Worm (Caenorhabditis elegans) whole organism, L3 larva: ENCODE measurements around the gene srw-62.

Experiments
- ama-1 ChIP-seq: fragments of 150-350 bp; optimal IDR thresholded peaks from 2 replicates; lab custom pipeline; 2018
- ceh-28 ChIP-seq: fragments of 150-350 bp; optimal IDR thresholded peaks from 2 replicates; lab custom pipeline; 2014; ENCODE audit warnings: missing biosample characterization, missing genetic modification reagents, missing genetic modification characterization
- egl-27 ChIP-seq: sonication (generic microtip); optimal IDR thresholded peaks from 4 replicates; lab custom pipeline; 2017; ENCODE audit warnings: missing biosample characterization, missing genetic modification reagents, missing genetic modification characterization
- fkh-10 ChIP-seq: sonication (generic microtip); optimal IDR thresholded peaks from 2 replicates; lab custom pipeline; 2017; ENCODE audit warnings: missing biosample characterization, missing genetic modification reagents, missing genetic modification characterization
- mdl-1 ChIP-seq: fragments of 150-350 bp; optimal IDR thresholded peaks from 2 replicates; lab custom pipeline; 2014; ENCODE audit warnings: missing biosample characterization, missing genetic modification characterization
- nhr-11 ChIP-seq: fragments of 150-350 bp; optimal IDR thresholded peaks from 2 replicates; lab custom pipeline; 2014; ENCODE audit warnings: missing biosample characterization, missing genetic modification characterization
- nhr-12 ChIP-seq: fragments of 150-350 bp; optimal IDR thresholded peaks from 2 replicates; lab custom pipeline; 2014; ENCODE audit warnings: missing biosample characterization, missing genetic modification characterization
- nhr-28 ChIP-seq: fragments of 150-350 bp; optimal IDR thresholded peaks from 2 replicates; lab custom pipeline; 2014; ENCODE audit warnings: missing biosample characterization, missing genetic modification characterization
- nhr-76 ChIP-seq: fragments of 150-350 bp; sonication (generic microtip); optimal IDR thresholded peaks from 5 replicates; lab custom pipeline; 2014; ENCODE audit warnings: missing biosample characterization, missing genetic modification characterization
- skn-1 ChIP-seq: fragments of 150-350 bp; optimal IDR thresholded peaks from 2 replicates; lab custom pipeline; 2014; ENCODE audit warnings: missing biosample characterization, missing genetic modification characterization
- snpc-4 ChIP-seq: fragments of 150-350 bp; optimal IDR thresholded peaks from 2 replicates; lab custom pipeline; 2014; ENCODE audit warnings: missing biosample characterization, missing genetic modification characterization
- unc-39 ChIP-seq: sonication (generic microtip); optimal IDR thresholded peaks from 4 replicates; lab custom pipeline; 2017; ENCODE audit warnings: missing biosample characterization, missing genetic modification characterization
- unc-62 ChIP-seq: fragments of 150-350 bp; sonication (generic microtip); optimal IDR thresholded peaks from 4 replicates; lab custom pipeline; 2014; ENCODE audit warnings: missing biosample characterization, missing genetic modification reagents, missing genetic modification characterization

DNA sequence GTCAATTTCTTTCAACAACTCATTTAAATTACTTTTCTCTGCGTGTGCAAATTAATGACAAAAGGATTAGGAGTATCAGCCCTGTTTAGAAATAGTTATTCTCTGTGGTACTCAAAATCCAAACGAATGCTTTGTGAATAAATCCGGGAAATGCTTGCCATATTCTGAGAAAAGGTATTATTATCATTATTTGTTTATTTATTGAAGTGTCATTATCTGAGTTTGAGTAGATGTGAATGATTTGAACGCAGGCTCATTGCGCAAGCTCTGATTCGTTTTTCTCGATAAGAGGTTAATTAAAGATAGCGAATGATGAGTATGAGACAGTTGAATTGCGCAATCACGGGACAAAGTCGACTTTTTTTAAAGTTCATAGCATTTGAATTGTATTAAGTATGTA, 2.7 kb downstream of the srw-62 start:
- TF ChIP-seq mdl-1 (tag; lab: Kevin White, UChicago) (no peak), ceh-28 (tag; lab: Kevin White, UChicago) (no peak), unc-39 (tag; lab: Kevin White, UChicago) (no peak), fkh-10 (GFP tag; lab: Kevin White, UChicago) (no peak), nhr-76 (no peak), nhr-28 (tag; lab: Kevin White, UChicago) (no peak), nhr-12 (no peak), ama-1 (lab: Kevin White, UChicago) (no peak), unc-62 (GFP tag; lab: Kevin White, UChicago) (no peak), nhr-11 (tag; lab: Kevin White, UChicago) (no peak), snpc-4 (tag; lab: Kevin White, UChicago) (no peak), skn-1 (tag; lab: Kevin White, UChicago) (no peak), egl-27 (no peak)
